Fruit fly (Drosophila melanogaster) S2 (cell line): ENCODE data around the gene Agpat4.

Experiments used
- CG8478 ChIP-seq: fragments of >200 bp; optimal IDR thresholded peaks from 2 replicates; lab custom pipeline; 2018
- CTCF ChIP-seq, 2 experiments: fragments of >200 bp; optimal IDR thresholded peaks; 2 replicates each; lab custom pipeline; 2018

Gene Agpat4

DNA sequence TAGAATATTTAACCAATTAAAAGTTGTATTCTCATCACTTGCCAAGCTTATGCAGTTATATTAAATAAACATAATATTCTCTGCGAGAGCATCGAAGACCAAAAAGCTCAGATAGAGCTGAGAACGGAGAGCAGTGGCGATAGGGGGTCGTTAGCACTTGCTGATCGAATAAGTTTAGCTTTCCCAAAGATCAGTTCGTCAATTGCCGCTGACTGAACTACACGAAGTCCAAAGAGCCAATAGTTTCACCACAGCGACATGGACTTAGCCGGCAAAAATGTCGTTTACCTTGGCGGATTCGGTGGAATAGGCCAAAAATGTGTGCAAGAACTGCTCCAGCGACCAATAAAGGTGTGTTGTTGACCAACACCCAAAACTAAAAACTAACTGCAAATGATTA, 13.2 kb downstream of the Agpat4 start, which contains the start of gene CG4842:
TSS of gene CG4842 (plus strand) at position 191 of the 400 bp plus-strand sequence.
- TF ChIP-seq CG8478 (lab: Kevin White, UChicago) (no peak), CTCF (optimal IDR thresholded peaks at IDR 0.05; lab: Kevin White, UChicago) (no peak)

DNA sequence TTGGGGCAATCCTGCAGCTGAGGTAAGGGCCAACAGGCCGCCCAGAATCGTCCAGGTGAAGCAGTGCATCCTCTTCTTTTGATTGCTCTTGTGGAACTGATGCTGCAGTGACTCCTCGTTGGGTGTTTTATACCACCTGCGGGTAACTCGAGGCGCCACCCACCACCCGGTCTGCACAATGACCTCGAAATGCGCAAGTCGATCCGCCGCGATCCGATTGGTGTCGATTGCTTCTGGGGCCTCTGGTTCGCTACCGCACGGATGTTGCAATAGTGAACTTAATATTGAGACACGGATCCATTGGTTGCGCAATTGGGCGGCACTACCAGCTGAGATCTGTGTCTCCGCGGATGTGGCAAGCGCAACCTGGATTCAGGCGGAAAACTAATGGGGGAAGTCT, 14.1 kb downstream of the Agpat4 start, which contains the start of gene Cpr72Ec:
TSS of gene Cpr72Ec (minus strand) at position 101 of the 400 bp plus-strand sequence.
- no peak for TF ChIP-seq CTCF (optimal IDR thresholded peaks at IDR 0.05; lab: Kevin White, UChicago)
- no peak for TF ChIP-seq CG8478 (lab: Kevin White, UChicago)

DNA sequence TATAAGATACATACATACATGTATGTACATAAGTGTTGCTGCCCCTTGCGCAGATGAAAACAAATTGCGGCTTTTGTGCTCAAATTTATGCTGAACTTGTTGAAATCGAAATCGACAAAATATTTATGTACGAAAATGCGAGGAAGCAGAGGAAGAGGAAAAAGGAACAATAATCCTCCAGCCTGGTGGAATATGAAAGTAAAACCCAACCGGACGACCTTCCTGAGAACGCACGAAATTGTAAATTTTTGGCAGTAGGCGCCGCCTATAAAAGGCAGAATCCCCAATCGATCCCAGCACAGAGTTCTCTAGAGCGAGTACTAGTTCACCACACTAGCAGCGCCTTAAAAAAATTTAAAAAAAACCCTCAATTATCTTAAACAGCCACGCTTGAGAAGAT, 16.8 kb downstream of the Agpat4 start, which contains the start of gene Cpr72Eb:
TSS of gene Cpr72Eb (plus strand) at position 301 of the 400 bp plus-strand sequence.
- TF ChIP-seq CG8478 (lab: Kevin White, UChicago) (no peak), CTCF (optimal IDR thresholded peaks at IDR 0.05; lab: Kevin White, UChicago) (no peak)

DNA sequence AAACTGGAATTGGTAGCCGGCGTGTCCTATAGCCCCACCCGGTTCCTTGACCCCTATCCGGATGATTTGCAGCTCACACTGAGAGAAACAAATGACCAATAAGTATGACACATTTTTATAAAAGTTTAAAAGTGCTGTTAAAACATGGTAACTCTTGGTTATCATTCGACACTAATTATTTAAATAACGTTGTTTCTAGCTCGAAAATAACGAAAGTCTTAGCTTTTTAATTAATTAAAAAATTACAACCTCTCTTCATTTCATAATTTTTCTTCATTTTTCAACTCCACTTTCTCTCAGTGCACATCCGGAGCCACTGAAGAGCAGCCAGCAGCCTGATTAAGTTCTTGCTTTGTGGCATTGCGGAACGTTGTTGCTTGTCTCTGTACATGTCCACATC, 17.2 kb downstream of the Agpat4 start:
- TF ChIP-seq CTCF (optimal IDR thresholded peaks at IDR 0.05; lab: Kevin White, UChicago) (no peak), CG8478 (lab: Kevin White, UChicago) (no peak)

DNA sequence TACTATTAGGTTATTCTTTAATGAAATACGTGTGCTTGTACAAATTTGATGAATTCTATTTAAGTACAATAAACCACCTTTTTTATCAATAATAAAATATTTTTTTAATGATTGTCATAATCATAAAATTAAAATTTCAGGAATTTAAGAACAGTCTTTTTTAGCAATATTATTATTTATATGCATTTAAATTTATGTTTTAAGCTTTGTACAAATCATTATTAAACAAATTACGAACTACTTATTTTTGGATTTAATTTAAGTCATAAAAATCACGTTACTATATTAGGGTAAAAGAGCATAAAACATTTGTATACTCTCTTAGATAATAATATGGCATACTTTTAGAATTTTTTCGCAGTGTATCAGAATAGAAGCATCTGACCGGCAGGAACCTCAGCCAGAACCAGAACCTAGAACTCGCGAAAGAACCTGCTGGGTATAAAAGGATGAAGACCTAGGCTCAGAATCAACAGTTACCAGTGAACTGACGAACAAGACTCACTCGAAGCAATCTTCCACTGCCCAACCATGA, 19.2 kb downstream of the Agpat4 start, which contains the start of gene Cpr72Ea:
TSS of gene Cpr72Ea (plus strand) at position 485 of the 535 bp plus-strand sequence.
- TF ChIP-seq CG8478 (lab: Kevin White, UChicago) = no peak
- TF ChIP-seq CTCF (optimal IDR thresholded peaks at IDR 0.05; lab: Kevin White, UChicago) = no peak

DNA sequence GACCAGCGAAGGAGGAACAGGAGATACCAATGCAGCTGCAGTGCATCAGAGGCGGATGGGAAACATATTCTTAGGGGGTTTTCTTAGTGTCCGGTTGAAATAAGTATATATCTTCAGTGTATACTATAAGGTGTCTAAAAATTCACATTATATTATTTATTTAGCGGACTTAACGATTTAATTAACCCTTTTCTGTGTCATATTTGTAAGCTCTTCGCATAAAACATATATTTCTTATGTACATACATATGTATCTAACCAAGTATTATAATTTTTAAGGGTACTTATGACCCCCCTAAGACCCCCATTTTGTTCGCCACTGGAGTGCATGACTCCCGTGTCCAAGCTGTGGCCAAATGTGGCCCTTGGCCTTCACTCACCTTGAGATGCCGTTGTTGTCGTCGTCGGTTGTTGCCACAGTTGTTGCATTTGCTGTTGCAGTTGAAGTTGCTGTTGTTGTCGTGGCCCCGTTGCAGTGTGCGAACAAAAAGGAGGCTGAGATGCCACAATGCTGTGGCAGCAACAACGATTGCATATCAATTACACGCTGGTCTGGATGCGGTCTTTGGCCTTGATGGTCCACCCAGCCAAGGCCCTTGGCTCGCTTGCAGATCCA, 20.1 kb downstream of the Agpat4 start:
- no peak for TF ChIP-seq CG8478 (lab: Kevin White, UChicago)
- TF ChIP-seq CTCF (optimal IDR thresholded peaks at IDR 0.05; lab: Kevin White, UChicago) = no peak

DNA sequence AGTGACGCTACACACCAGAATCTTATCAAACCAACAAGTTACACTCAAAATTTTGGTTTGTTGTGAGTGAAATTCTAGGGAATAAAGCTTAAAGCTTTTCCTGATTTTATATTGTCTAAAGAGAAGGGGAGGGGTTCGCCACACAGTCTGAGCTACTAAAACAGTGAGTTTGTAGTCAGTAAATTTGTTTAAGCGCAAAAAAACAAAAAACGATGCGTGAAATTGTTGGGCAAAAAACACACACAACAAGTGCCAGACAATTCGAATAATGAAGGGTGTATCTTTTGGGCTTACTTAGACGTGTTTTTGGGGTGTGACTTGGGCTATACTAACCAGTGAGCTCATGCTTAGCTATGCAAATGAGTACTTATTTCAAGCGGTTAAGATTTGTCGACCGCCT, 21.6 kb downstream of the Agpat4 start:
- TF ChIP-seq CTCF (optimal IDR thresholded peaks at IDR 0.05; lab: Kevin White, UChicago) (no peak), CG8478 (lab: Kevin White, UChicago) (no peak)

DNA sequence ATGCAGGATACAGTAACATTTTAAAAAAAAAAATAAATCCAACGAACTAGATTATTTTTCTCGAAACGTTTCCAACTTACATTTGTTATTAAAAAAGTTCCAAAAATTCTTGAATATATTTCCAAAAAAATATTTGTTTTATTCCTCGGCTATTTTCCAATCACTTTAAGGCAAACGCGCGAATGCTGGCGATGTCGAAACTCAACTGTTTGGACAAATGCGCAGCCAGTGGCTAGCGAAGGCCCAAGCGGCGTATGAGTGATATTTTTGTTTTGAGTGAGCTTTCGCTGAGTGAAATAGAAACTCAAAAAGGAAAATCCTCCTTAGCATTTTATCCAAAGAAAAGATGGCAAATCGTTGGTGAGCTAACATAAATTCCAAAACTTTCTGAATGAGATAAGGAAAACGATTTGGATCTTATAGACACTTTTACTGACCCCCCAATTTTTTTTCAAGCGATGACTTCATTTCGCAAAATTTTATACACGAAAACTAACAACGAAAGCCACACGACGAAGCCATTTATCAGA, 22.1 kb downstream of the Agpat4 start, which contains the start of gene ringer:
TSS of gene ringer (minus strand) at position 210 of the 530 bp plus-strand sequence.
- TF ChIP-seq CG8478 (lab: Kevin White, UChicago) (no peak), CTCF (optimal IDR thresholded peaks at IDR 0.05; lab: Kevin White, UChicago) (no peak)

DNA sequence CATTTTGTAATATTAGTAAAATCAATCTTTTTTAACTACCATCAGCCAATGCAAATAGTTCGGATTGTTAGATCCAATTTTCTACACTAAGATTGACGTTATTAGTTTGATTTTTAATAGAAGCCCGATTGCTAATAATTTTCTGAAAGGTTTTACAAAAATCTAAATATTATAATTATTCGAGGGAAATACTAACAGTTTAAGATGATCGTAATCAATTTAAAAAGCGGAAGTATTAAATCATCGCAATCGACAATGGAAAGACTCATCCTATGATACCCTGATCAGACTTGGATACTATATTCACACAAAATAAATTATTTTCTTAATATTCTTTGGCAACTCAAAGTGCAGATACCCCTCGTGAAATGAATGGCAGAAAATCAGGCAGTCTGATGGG, 23.5 kb downstream of the Agpat4 start:
- TF ChIP-seq CTCF (optimal IDR thresholded peaks at IDR 0.05; lab: Kevin White, UChicago) (no peak), CG8478 (lab: Kevin White, UChicago) (no peak)

DNA sequence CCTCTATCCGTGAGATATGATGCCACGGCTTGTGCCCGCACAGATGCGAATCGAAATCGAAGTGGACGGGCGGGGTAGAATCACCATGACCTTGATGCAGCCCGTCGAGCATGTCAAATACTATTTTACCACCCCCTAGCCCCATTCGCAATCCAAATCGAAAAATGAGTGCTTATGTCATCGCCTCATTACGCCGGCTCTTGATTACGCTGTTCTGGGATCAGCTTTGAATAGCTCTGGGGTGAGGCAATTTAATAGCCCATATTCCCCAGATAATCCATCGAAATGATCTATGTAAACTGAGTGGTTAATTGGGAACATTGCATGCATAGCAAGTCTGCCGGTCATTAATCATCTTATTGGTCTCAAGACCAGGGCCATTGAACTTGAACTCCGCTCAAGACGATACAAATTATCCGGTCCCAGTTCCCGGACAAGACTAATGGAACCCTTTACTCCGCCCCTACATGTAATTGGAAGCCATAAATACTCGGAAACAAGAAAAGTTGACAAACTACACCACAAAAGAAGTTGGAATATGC, 24.1 kb downstream of the Agpat4 start:
- no peak for TF ChIP-seq CTCF (optimal IDR thresholded peaks at IDR 0.05; lab: Kevin White, UChicago)

DNA sequence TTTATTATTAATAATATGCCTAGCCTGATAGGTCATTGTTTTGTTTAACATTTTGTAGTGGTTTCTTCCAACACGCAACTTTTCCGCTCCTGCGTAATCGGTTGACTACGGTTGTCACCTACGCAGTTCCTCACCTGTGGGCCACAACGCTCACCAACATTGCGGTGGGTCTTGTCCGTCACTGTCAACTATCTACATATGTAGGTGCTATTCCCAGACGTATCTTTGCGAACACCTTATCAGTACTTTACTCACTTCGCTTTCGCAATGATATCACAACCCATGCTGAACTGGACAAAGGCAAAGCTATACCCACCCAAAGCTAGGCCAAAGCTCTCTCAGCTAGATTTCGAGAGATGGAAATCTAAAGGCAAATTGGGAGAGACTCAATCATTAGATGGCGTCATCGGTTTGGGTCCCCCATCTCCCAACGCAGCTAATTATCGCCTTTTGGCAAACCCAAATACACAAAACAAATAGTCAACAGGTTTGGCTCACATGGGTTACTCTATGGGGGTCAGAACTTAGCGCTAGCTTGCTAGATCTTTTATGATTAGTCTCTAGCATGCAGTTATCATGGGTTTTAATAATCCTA, 25.1 kb downstream of the Agpat4 start:
- TF ChIP-seq CG8478 (lab: Kevin White, UChicago) = no peak
- no peak for TF ChIP-seq CTCF (optimal IDR thresholded peaks at IDR 0.05; lab: Kevin White, UChicago)

DNA sequence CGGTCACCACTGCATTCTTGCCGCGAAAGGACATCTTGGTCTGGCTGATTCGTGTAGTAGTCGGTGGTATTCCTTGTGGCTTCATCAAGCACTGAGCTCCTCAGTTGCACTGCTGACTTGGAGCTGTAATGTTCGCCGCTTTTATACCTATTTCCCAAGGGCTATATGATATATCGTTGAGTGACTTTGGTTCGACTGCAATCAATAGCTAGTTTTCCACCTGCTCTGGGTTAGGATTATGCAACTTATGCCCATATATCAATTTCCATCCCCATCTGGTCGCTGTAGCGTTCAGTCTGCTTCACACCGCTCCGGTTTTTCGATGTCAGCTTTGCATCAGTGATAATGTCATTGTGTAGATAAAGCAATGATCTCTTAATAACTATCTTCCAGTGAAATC, 27.2 kb downstream of the Agpat4 start, which contains the start of gene Pdh:
TSS of gene Pdh (minus strand) at position 101 of the 400 bp plus-strand sequence.
- TF ChIP-seq CG8478 (lab: Kevin White, UChicago) = no peak
- no peak for TF ChIP-seq CTCF (optimal IDR thresholded peaks at IDR 0.05; lab: Kevin White, UChicago)

DNA sequence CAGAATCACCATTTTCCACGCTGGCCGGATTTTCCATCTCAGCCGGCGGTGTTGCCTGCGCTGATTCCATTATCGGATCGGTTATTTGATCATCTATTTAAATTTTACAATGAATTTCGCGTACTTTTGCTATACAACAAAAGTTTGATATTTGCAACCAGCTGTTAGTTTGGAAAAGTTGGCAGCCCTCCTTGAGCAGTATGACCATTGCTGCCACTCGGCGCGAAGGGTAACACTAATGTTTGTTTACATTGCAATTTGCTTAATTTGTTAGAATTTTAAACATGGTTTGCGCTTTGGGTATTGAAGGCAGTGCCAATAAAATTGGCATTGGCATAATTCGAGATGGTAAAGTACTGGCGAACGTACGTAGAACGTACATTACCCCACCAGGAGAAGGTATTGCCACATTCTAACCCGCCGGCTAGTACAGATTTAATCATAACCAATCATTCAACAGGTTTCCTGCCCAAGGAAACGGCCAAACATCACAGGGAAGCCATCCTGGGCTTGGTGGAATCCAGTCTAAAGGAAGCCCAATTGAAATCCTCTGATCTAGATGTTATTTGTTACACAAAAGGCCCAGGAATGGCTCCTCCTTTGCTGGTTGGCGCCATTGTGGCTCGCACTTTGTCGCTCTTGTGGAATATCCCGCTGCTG, 29.5 kb downstream of the Agpat4 start, which contains the start of the genes Golgin104 and Tcs3:
TSS of gene Golgin104 (minus strand) at position 182 of the 660 bp plus-strand sequence.
TSS of gene Tcs3 (plus strand) at position 222 of the 660 bp plus-strand sequence.
- TF ChIP-seq CG8478 (lab: Kevin White, UChicago) = no peak
- no peak for TF ChIP-seq CTCF (optimal IDR thresholded peaks at IDR 0.05; lab: Kevin White, UChicago)

DNA sequence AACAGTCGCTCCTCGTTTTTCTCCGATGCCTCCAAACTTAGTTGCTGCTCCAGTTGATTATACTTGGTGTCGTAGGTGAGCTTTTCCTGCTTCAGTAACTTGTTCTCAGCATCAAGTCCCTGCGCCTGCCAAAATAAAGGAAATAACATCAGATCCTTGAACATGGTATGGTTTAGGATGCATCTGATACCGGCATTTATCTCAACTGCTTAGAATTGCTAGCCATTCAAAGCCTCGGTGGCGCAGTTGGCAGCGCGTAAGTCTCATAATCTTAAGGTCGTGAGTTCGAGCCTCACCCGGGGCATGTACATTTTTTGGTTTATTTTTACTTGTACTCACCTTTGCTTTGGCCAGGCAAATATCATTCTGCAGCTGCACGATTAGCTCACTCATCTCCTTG, 31.7 kb downstream of the Agpat4 start:
- no peak for TF ChIP-seq CG8478 (lab: Kevin White, UChicago)
- TF ChIP-seq CTCF (optimal IDR thresholded peaks at IDR 0.05; lab: Kevin White, UChicago) = no peak
